Fruit fly (Drosophila melanogaster): Measurements from ENCODE around the gene CG16825.

The CG16825 gene

dm6 chr2L:13290276-13291065 lies 14.1 kb upstream of the CG16825 start:
- TF ChIP-seq Sin3A (optimal IDR thresholded peaks at IDR 0.05) (no peak), h (optimal IDR thresholded peaks at IDR 0.05) (no peak), ttk (optimal IDR thresholded peaks at IDR 0.05) (no peak), insv (optimal IDR thresholded peaks at IDR 0.05) (no peak), Myc (optimal IDR thresholded peaks at IDR 0.05) (no peak), psq (optimal IDR thresholded peaks at IDR 0.05) (no peak)

- TF ChIP-seq Sin3A (optimal IDR thresholded peaks at IDR 0.05) (no peak), ttk (optimal IDR thresholded peaks at IDR 0.05) (no peak), psq (optimal IDR thresholded peaks at IDR 0.05) (no peak), h (optimal IDR thresholded peaks at IDR 0.05) (no peak), Myc (optimal IDR thresholded peaks at IDR 0.05) (no peak)
Observed at dm6 chr2L:13291066-13291434, 13.5 kb upstream of the CG16825 start.

dm6 chr2L:13291960-13292487 lies 12.6 kb upstream of the CG16825 start:
- TF ChIP-seq insv (optimal IDR thresholded peaks at IDR 0.05), result no peak
- no peak for TF ChIP-seq ttk (optimal IDR thresholded peaks at IDR 0.05)
- no peak for TF ChIP-seq Myc (optimal IDR thresholded peaks at IDR 0.05)
- no peak for TF ChIP-seq Sin3A (optimal IDR thresholded peaks at IDR 0.05)
- TF ChIP-seq h (optimal IDR thresholded peaks at IDR 0.05), result no peak
- TF ChIP-seq psq (optimal IDR thresholded peaks at IDR 0.05), result no peak

dm6 chr2L:13292626-13293025 lies 12.0 kb upstream of the CG16825 start, which contains the start of gene CG16824:
TSS of gene CG16824 (plus strand) at chr2L:13293009.
- no peak for TF ChIP-seq h (optimal IDR thresholded peaks at IDR 0.05)
- TF ChIP-seq insv (optimal IDR thresholded peaks at IDR 0.05), result no peak
- TF ChIP-seq psq (optimal IDR thresholded peaks at IDR 0.05), result no peak
- TF ChIP-seq Myc (optimal IDR thresholded peaks at IDR 0.05), result no peak
- no peak for TF ChIP-seq Sin3A (optimal IDR thresholded peaks at IDR 0.05)
- TF ChIP-seq ttk (optimal IDR thresholded peaks at IDR 0.05), result no peak

- no peak for TF ChIP-seq Myc (optimal IDR thresholded peaks at IDR 0.05)
- no peak for TF ChIP-seq psq (optimal IDR thresholded peaks at IDR 0.05)
- no peak for TF ChIP-seq ttk (optimal IDR thresholded peaks at IDR 0.05)
- no peak for TF ChIP-seq insv (optimal IDR thresholded peaks at IDR 0.05)
- no peak for TF ChIP-seq Sin3A (optimal IDR thresholded peaks at IDR 0.05)
- TF ChIP-seq h (optimal IDR thresholded peaks at IDR 0.05), result no peak
Observed at dm6 chr2L:13295978-13296702, 8.4 kb upstream of the CG16825 start.

dm6 chr2L:13296703-13297230 lies 7.8 kb upstream of the CG16825 start:
- TF ChIP-seq Sin3A (optimal IDR thresholded peaks at IDR 0.05), result no peak
- TF ChIP-seq ttk (optimal IDR thresholded peaks at IDR 0.05), result no peak
- no peak for TF ChIP-seq insv (optimal IDR thresholded peaks at IDR 0.05)
- no peak for TF ChIP-seq psq (optimal IDR thresholded peaks at IDR 0.05)
- TF ChIP-seq h (optimal IDR thresholded peaks at IDR 0.05), result no peak
- TF ChIP-seq Myc (optimal IDR thresholded peaks at IDR 0.05), result no peak

- TF ChIP-seq insv (optimal IDR thresholded peaks at IDR 0.05) (no peak), psq (optimal IDR thresholded peaks at IDR 0.05) (no peak), Myc (optimal IDR thresholded peaks at IDR 0.05) (no peak), Sin3A (optimal IDR thresholded peaks at IDR 0.05) (no peak), h (optimal IDR thresholded peaks at IDR 0.05) (no peak), ttk (optimal IDR thresholded peaks at IDR 0.05) (no peak)
Observed at dm6 chr2L:13305000-13305399, 412 bp downstream of the CG16825 start.

- TF ChIP-seq h (optimal IDR thresholded peaks at IDR 0.05), result no peak
Observed at dm6 chr2L:13306655-13307054, 2.1 kb downstream of the CG16825 start, which contains the start of gene CG43779. TSS of gene CG43779 (minus strand) at chr2L:13306755.

- TF ChIP-seq insv (optimal IDR thresholded peaks at IDR 0.05) (no peak), ttk (optimal IDR thresholded peaks at IDR 0.05) (no peak), psq (optimal IDR thresholded peaks at IDR 0.05) (no peak), h (optimal IDR thresholded peaks at IDR 0.05) (no peak), Myc (optimal IDR thresholded peaks at IDR 0.05) (no peak), Sin3A (optimal IDR thresholded peaks at IDR 0.05) (no peak)
Observed at dm6 chr2L:13325823-13326222, 21.2 kb downstream of the CG16825 start.

- TF ChIP-seq ttk (optimal IDR thresholded peaks at IDR 0.05) (no peak), psq (optimal IDR thresholded peaks at IDR 0.05) (no peak), h (optimal IDR thresholded peaks at IDR 0.05) (no peak), Sin3A (optimal IDR thresholded peaks at IDR 0.05) (no peak), Myc (optimal IDR thresholded peaks at IDR 0.05) (no peak), insv (optimal IDR thresholded peaks at IDR 0.05) (no peak)
Observed at dm6 chr2L:13331021-13331420, 26.4 kb downstream of the CG16825 start, which contains the start of gene hbt. TSS of gene hbt (minus strand) at chr2L:13331121.

dm6 chr2L:13331868-13332544 lies 27.4 kb downstream of the CG16825 start:
- TF ChIP-seq Myc (optimal IDR thresholded peaks at IDR 0.05), result no peak
- TF ChIP-seq h (optimal IDR thresholded peaks at IDR 0.05), result no peak
- TF ChIP-seq Sin3A (optimal IDR thresholded peaks at IDR 0.05), result no peak
- TF ChIP-seq insv (optimal IDR thresholded peaks at IDR 0.05), result no peak
- no peak for TF ChIP-seq ttk (optimal IDR thresholded peaks at IDR 0.05)
- no peak for TF ChIP-seq psq (optimal IDR thresholded peaks at IDR 0.05)
